Worm (Caenorhabditis elegans) whole organism, L1 larva: ENCODE data around the gene F11C7.6.

Source experiments
- C16A3.4 ChIP-seq: fragments of 150-350 bp; optimal IDR thresholded peaks from 2 replicates; lab custom pipeline; 2014; ENCODE audit warnings: missing biosample characterization, missing genetic modification characterization
- Y116A8C.19 ChIP-seq: sonication (generic microtip); optimal IDR thresholded peaks from 2 replicates; lab custom pipeline; 2016; ENCODE audit warnings: missing compliant biosample characterization, missing genetic modification characterization, borderline replicate concordance
- ama-1 ChIP-seq: fragments of 150-350 bp; optimal IDR thresholded peaks from 2 replicates; lab custom pipeline; 2014
- blmp-1 ChIP-seq: fragments of 150-350 bp; optimal IDR thresholded peaks from 2 replicates; lab custom pipeline; 2014; ENCODE audit warnings: missing biosample characterization, missing genetic modification characterization
- ceh-82 ChIP-seq, 3 experiments: fragments of 150-350 bp in 1 of 3; sonication (generic microtip) in 2 of 3; optimal IDR thresholded peaks; 2 replicates each; lab custom pipeline; 2014 to 2017; ENCODE audit warnings: missing biosample characterization in 3 of 3, missing genetic modification characterization in 3 of 3
- ceh-88 ChIP-seq: fragments of 200-800 bp; sonication (Bioruptor generic); IDR thresholded peaks from 2 replicates; pipeline ENCODE4 v1.3.6; 2022; ENCODE audit warnings: missing genetic modification characterization, missing compliant biosample characterization
- ceh-90 ChIP-seq: sonication (generic microtip); optimal IDR thresholded peaks from 2 replicates; lab custom pipeline; 2016; ENCODE audit warnings: missing genetic modification characterization, missing compliant biosample characterization
- ces-1 ChIP-seq: fragments of 150-350 bp; optimal IDR thresholded peaks from 2 replicates; lab custom pipeline; 2014; ENCODE audit warnings: missing biosample characterization, missing genetic modification reagents, missing genetic modification characterization
- dpl-1 ChIP-seq, 3 experiments: fragments of 150-350 bp in 2 of 3; sonication (generic microtip) in 1 of 3; optimal IDR thresholded peaks; 2 replicates each; lab custom pipeline; 2014 to 2017; ENCODE audit warnings: missing biosample characterization in 3 of 3, missing genetic modification characterization in 3 of 3, missing genetic modification reagents in 3 of 3
- dsc-1 ChIP-seq: sonication (generic microtip); optimal IDR thresholded peaks from 2 replicates; lab custom pipeline; 2016; ENCODE audit warnings: mild to moderate bottlenecking, missing genetic modification characterization, missing compliant biosample characterization
- efl-1 ChIP-seq, 4 experiments: fragments of 150-350 bp; optimal IDR thresholded peaks in 3 of 4; peaks in 1 of 4; 1 replicate in 1 of 4; 2 replicates in 3 of 4; lab custom pipeline; 2014; ENCODE audit warnings: missing biosample characterization in 2 of 4, missing genetic modification characterization in 2 of 4, missing genetic modification reagents in 2 of 4
- egl-13 ChIP-seq: sonication (generic microtip); optimal IDR thresholded peaks from 2 replicates; lab custom pipeline; 2016; ENCODE audit warnings: missing genotype, missing genetic modification reagents, missing genetic modification characterization, missing compliant biosample characterization
- egl-27 ChIP-seq, 2 experiments: fragments of 150-350 bp in 1 of 2; sonication (generic microtip); optimal IDR thresholded peaks; 3 replicates each; lab custom pipeline; 2017 to 2018; ENCODE audit warnings: missing biosample characterization in 2 of 2, missing genetic modification characterization in 2 of 2, missing genetic modification reagents in 2 of 2
- elt-3 ChIP-seq, 6 experiments: fragments of 150-350 bp in 1 of 6; sonication (generic microtip); optimal IDR thresholded peaks; 2 replicates each; lab custom pipeline; 2017 to 2018; ENCODE audit warnings: missing biosample characterization in 6 of 6, missing genetic modification characterization in 6 of 6, inconsistent platforms in 1 of 6
- fkh-4 ChIP-seq: sonication (generic microtip); optimal IDR thresholded peaks from 2 replicates; lab custom pipeline; 2016; ENCODE audit warnings: missing compliant biosample characterization, missing genetic modification characterization, borderline replicate concordance
- grh-1 ChIP-seq: fragments of 200-800 bp; sonication (Bioruptor generic); IDR thresholded peaks from 2 replicates; pipeline ENCODE4 v1.3.6; 2022; ENCODE audit warnings: missing genetic modification reagents, missing genetic modification characterization, missing compliant biosample characterization
- hlh-4 ChIP-seq: sonication (generic microtip); optimal IDR thresholded peaks from 2 replicates; lab custom pipeline; 2016; ENCODE audit warnings: mild to moderate bottlenecking, missing genetic modification characterization, missing compliant biosample characterization
- hpl-2 ChIP-seq: fragments of 150-350 bp; optimal IDR thresholded peaks from 2 replicates; lab custom pipeline; 2014; ENCODE audit warnings: missing biosample characterization, missing genetic modification reagents, missing genetic modification characterization
- irx-1 ChIP-seq: sonication (generic microtip); optimal IDR thresholded peaks from 2 replicates; lab custom pipeline; 2016; ENCODE audit warnings: missing genetic modification characterization, missing compliant biosample characterization
- isw-1 ChIP-seq: fragments of 200-800 bp; sonication (Bioruptor generic); IDR thresholded peaks from 2 replicates; pipeline ENCODE4 v1.3.6; 2022; ENCODE audit warnings: missing genetic modification characterization, missing compliant biosample characterization
- lin-14 ChIP-seq: fragments of 200-800 bp; sonication (Bioruptor generic); optimal IDR thresholded peaks from 2 replicates; lab custom pipeline; 2018; ENCODE audit warnings: mild to moderate bottlenecking, missing genetic modification characterization, moderate library complexity, missing compliant biosample characterization
- lin-15B ChIP-seq: fragments of 150-350 bp; sonication (generic microtip); optimal IDR thresholded peaks from 3 replicates; lab custom pipeline; 2014; ENCODE audit warnings: missing biosample characterization, missing genetic modification characterization
- lin-35 ChIP-seq, 2 experiments: fragments of 150-350 bp; optimal IDR thresholded peaks; 2 replicates each; lab custom pipeline; 2014; ENCODE audit warnings: missing biosample characterization in 2 of 2, missing genetic modification characterization in 2 of 2, missing genetic modification reagents in 2 of 2
- lir-3 ChIP-seq: sonication (generic microtip); optimal IDR thresholded peaks from 2 replicates; lab custom pipeline; 2016; ENCODE audit warnings: mild to moderate bottlenecking, missing genetic modification characterization, moderate library complexity, missing compliant biosample characterization; ENCODE audit not compliant: poor library complexity
- lsy-2 ChIP-seq, 2 experiments: fragments of 150-350 bp; optimal IDR thresholded peaks; 2 replicates each; lab custom pipeline; 2014; ENCODE audit warnings: missing biosample characterization in 2 of 2, missing genetic modification characterization in 2 of 2
- mab-9 ChIP-seq: fragments of 200-800 bp; sonication (Bioruptor generic); IDR thresholded peaks from 2 replicates; pipeline ENCODE4 v1.3.6; 2022; ENCODE audit warnings: missing genetic modification reagents, missing genetic modification characterization, missing compliant biosample characterization
- mdl-1 ChIP-seq, 2 experiments: fragments of 150-350 bp; optimal IDR thresholded peaks; 2 replicates each; lab custom pipeline; 2014 to 2017; ENCODE audit warnings: missing biosample characterization in 2 of 2, missing genetic modification characterization in 2 of 2, inconsistent platforms in 1 of 2
- mep-1 ChIP-seq: fragments of 150-350 bp; optimal IDR thresholded peaks from 2 replicates; lab custom pipeline; 2014; ENCODE audit warnings: missing biosample characterization, missing genetic modification characterization
- nhr-12 ChIP-seq: sonication (generic microtip); optimal IDR thresholded peaks from 2 replicates; lab custom pipeline; 2017; ENCODE audit warnings: missing biosample characterization, missing genetic modification characterization
- nhr-19 ChIP-seq: fragments of 200-800 bp; sonication (Bioruptor generic); conservative IDR thresholded peaks from 2 replicates; pipeline ENCODE4 v1.3.6; 2022; ENCODE audit warnings: missing genetic modification characterization, missing compliant biosample characterization
- nhr-20 ChIP-seq: sonication (generic microtip); optimal IDR thresholded peaks from 2 replicates; lab custom pipeline; 2016; ENCODE audit warnings: mild to moderate bottlenecking, missing genetic modification characterization, missing compliant biosample characterization
- nhr-237 ChIP-seq: fragments of 150-350 bp; optimal IDR thresholded peaks from 2 replicates; lab custom pipeline; 2014; ENCODE audit warnings: missing biosample characterization, missing genetic modification characterization
- nhr-28 ChIP-seq: fragments of 150-350 bp; optimal IDR thresholded peaks from 2 replicates; lab custom pipeline; 2014; ENCODE audit warnings: missing biosample characterization, missing genetic modification characterization
- nhr-47 ChIP-seq: sonication (generic microtip); optimal IDR thresholded peaks from 2 replicates; lab custom pipeline; 2016; ENCODE audit warnings: mild to moderate bottlenecking, missing genetic modification characterization, moderate library complexity, missing compliant biosample characterization
- nhr-71 ChIP-seq: sonication (generic microtip); optimal IDR thresholded peaks from 2 replicates; lab custom pipeline; 2016; ENCODE audit warnings: mild to moderate bottlenecking, missing genetic modification characterization, moderate library complexity, missing compliant biosample characterization
- nhr-77 ChIP-seq: fragments of 150-350 bp; optimal IDR thresholded peaks from 2 replicates; lab custom pipeline; 2014; ENCODE audit warnings: missing biosample characterization, missing genetic modification characterization
- nhr-84 ChIP-seq: sonication (generic microtip); optimal IDR thresholded peaks from 2 replicates; lab custom pipeline; 2017; ENCODE audit warnings: missing biosample characterization, missing genetic modification characterization
- nhr-85 ChIP-seq: sonication (generic microtip); peaks from one replicate; lab custom pipeline; 2016; ENCODE audit warnings: missing genetic modification characterization, inconsistent platforms, missing compliant biosample characterization
- rnt-1 ChIP-seq: sonication (generic microtip); optimal IDR thresholded peaks from 2 replicates; lab custom pipeline; 2016; ENCODE audit warnings: mild to moderate bottlenecking, missing genetic modification characterization, moderate library complexity, missing compliant biosample characterization
- skn-1 ChIP-seq: fragments of 150-350 bp; optimal IDR thresholded peaks from 2 replicates; lab custom pipeline; 2014; ENCODE audit warnings: missing biosample characterization, missing genetic modification characterization
- snpc-4 ChIP-seq: fragments of 150-350 bp; optimal IDR thresholded peaks from 2 replicates; lab custom pipeline; 2014; ENCODE audit warnings: missing biosample characterization, missing genetic modification characterization
- swsn-7 ChIP-seq: sonication (generic microtip); optimal IDR thresholded peaks from 2 replicates; lab custom pipeline; 2016; ENCODE audit warnings: missing genetic modification characterization, missing compliant biosample characterization
- tbx-2 ChIP-seq: sonication (generic microtip); optimal IDR thresholded peaks from 2 replicates; lab custom pipeline; 2016; ENCODE audit warnings: missing genetic modification characterization, missing compliant biosample characterization
- unc-130 ChIP-seq: fragments of 150-350 bp; optimal IDR thresholded peaks from 2 replicates; lab custom pipeline; 2017; ENCODE audit warnings: missing biosample characterization, missing genetic modification characterization, inconsistent platforms
- vab-15 ChIP-seq: sonication (generic microtip); optimal IDR thresholded peaks from 2 replicates; lab custom pipeline; 2017; ENCODE audit warnings: missing genotype, mild to moderate bottlenecking, missing genetic modification characterization, missing compliant biosample characterization
- zag-1 ChIP-seq: fragments of 150-350 bp; optimal IDR thresholded peaks from 2 replicates; lab custom pipeline; 2014; ENCODE audit warnings: missing biosample characterization, missing genetic modification characterization
- ztf-11 ChIP-seq, 2 experiments: sonication (generic microtip); optimal IDR thresholded peaks; 2 replicates each; lab custom pipeline; 2016 to 2017; ENCODE audit warnings: missing genetic modification characterization in 2 of 2, missing biosample characterization in 1 of 2, missing compliant biosample characterization in 1 of 2
- ztf-4 ChIP-seq: fragments of 150-350 bp; optimal IDR thresholded peaks from 2 replicates; lab custom pipeline; 2014; ENCODE audit warnings: missing biosample characterization, missing genetic modification characterization

Gene F11C7.6

DNA sequence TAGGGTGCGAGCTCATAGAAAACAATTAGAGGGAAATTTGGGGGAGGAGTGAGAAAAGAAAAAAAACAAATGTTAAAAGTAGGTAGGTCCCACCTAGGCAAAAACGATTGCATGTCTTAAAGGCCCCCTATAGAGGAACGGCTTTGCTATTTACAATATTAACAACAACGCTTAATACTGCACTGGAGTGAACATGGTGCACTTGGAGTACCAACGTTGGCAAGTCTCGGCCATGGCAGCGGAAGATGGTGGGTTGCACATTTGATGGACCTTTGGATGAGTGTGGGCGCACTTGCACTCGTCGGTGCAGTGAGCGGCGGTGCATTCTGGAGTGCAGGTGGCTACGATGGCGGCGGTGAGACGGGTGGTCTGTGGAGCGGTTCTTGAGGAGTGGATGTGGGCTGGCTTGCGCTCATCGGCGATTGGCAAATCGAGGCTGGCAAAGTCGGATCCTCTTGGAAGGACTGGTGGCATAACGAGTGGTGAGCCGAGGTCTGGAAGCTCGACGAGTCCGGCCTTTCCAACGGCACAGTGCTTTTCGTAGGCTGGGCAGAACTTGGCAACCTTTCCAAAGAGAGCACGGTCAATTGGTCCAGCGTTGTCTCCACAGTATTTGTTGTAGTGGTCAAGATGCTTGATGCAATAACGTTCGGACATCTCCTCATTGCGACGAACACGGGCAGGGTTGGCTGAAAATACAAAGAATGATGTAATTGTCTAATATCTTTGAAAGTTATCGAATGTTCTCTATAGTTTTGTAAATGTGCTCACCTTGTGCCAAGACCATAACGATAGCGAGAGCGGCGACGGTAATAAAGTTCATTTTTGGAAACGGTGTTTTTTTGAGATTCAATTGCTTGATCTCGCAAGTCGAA is 19.5 kb downstream of the F11C7.6 start:
- TF ChIP-seq egl-13 (no peak), elt-3 (tag; optimal IDR thresholded peaks at IDR 0.05; lab: Kevin White, UChicago) (peak in 1 of 6 experiments; percentile 12), mab-9 (GFP tag; lab: Robert Waterston, UW) (no peak), zag-1 (tag; lab: Kevin White, UChicago) (no peak), mep-1 (tag; lab: Kevin White, UChicago) (no peak), ceh-88 (GFP tag; lab: Robert Waterston, UW) (no peak), ztf-4 (tag; lab: Kevin White, UChicago) (peak; percentile 6), Y116A8C.19 (no peak), irx-1 (tag; lab: Kevin White, UChicago) (no peak), efl-1 (optimal IDR thresholded peaks at IDR 0.05; lab: Kevin White, UChicago) (no peak), efl-1 (GFP tag; optimal IDR thresholded peaks at IDR 0.05 in 1 of 2; lab: Kevin White, UChicago) (peak in 1 of 2 experiments; percentile 84), nhr-20 (tag; lab: Kevin White, UChicago) (no peak), fkh-4 (tag; lab: Kevin White, UChicago) (no peak), vab-15 (tag; lab: Kevin White, UChicago) (no peak), ama-1 (lab: Kevin White, UChicago) (peak; percentile 95), ceh-82 (tag; optimal IDR thresholded peaks at IDR 0.05; lab: Kevin White, UChicago) (no peak), dsc-1 (tag; lab: Kevin White, UChicago) (no peak), ceh-90 (tag; lab: Kevin White, UChicago) (no peak), lir-3 (tag; lab: Kevin White, UChicago) (no peak), snpc-4 (tag; lab: Kevin White, UChicago) (no peak), nhr-77 (tag; lab: Kevin White, UChicago) (no peak), ces-1 (GFP tag; lab: Kevin White, UChicago) (no peak), lin-15B (tag; lab: Kevin White, UChicago) (no peak), egl-27 (tag; optimal IDR thresholded peaks at IDR 0.05; lab: Kevin White, UChicago) (no peak), nhr-47 (no peak), nhr-28 (tag; lab: Kevin White, UChicago) (no peak), hlh-4 (tag; lab: Kevin White, UChicago) (no peak), grh-1 (GFP tag; lab: Robert Waterston, UW) (no peak), lin-35 (GFP tag; optimal IDR thresholded peaks at IDR 0.05; lab: Kevin White, UChicago) (no peak), nhr-84 (tag; lab: Kevin White, UChicago) (no peak), swsn-7 (tag; lab: Kevin White, UChicago) (no peak), hpl-2 (GFP tag; lab: Kevin White, UChicago) (peak; percentile 35), rnt-1 (no peak), isw-1 (no peak), mdl-1 (tag; optimal IDR thresholded peaks at IDR 0.05; lab: Kevin White, UChicago) (no peak), unc-130 (tag; lab: Kevin White, UChicago) (no peak)
- TF ChIP-seq, all 84 proteins: peak for 5

DNA sequence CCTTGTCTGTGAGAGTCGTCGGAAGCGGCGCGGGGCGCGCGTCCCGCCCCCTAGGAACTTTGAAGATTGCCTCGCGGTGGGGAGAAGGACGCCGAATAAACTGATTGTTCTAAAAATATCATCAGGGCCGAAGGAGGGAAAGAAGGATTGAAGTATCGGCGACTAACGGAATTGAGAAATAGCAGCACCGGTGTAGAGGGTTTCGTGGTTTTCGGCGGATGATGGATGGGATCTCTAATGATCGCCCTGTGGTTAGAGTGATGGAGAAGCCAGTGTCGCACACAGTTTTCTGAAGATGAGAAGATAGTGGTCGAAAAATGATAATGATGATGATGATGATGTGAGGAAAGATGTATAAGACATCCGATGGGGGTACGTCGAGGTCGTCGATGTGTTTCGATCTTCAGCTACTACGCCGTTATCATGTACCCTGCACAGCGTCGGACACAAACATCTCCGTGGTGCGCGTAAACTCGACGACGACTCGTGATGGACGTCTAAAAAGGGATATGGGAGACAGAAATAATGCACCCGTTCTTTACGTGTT is 20.2 kb downstream of the F11C7.6 start, which contains the start of gene osm-11:
Gene osm-11 (minus strand): TSS at position 51 of the 547 bp plus-strand sequence.
- TF ChIP-seq nhr-19 (GFP tag; lab: Robert Waterston, UW): peak; percentile 49
- peak; percentile 56 for TF ChIP-seq unc-130 (tag; lab: Kevin White, UChicago)
- TF ChIP-seq ztf-11 (tag; optimal IDR thresholded peaks at IDR 0.05; lab: Kevin White, UChicago): no peak
- TF ChIP-seq nhr-12 (tag; lab: Kevin White, UChicago): no peak
- peak; percentile 69 for TF ChIP-seq nhr-20 (tag; lab: Kevin White, UChicago)
- no peak for TF ChIP-seq ceh-82 (tag; optimal IDR thresholded peaks at IDR 0.05; lab: Kevin White, UChicago)
- TF ChIP-seq elt-3 (tag; optimal IDR thresholded peaks at IDR 0.05; lab: Kevin White, UChicago): peak in 5 of 6 experiments; percentile 21 to 65 (median 42)
- TF ChIP-seq blmp-1 (tag; lab: Kevin White, UChicago): peak; percentile 84
- TF ChIP-seq tbx-2 (tag; lab: Kevin White, UChicago): peak; percentile 63
- TF ChIP-seq nhr-85 (tag; lab: Kevin White, UChicago): peak; percentile 98
- TF ChIP-seq C16A3.4 (tag; lab: Kevin White, UChicago): no peak
- TF ChIP-seq mdl-1 (tag; optimal IDR thresholded peaks at IDR 0.05; lab: Kevin White, UChicago): peak in 1 of 2 experiments; percentile 4
- TF ChIP-seq egl-27 (tag; optimal IDR thresholded peaks at IDR 0.05; lab: Kevin White, UChicago): peak in 1 of 2 experiments; percentile 20
- TF ChIP-seq skn-1: peak; percentile 13
- TF ChIP-seq ama-1 (lab: Kevin White, UChicago): no peak
- peak; percentile 46 for TF ChIP-seq grh-1 (GFP tag; lab: Robert Waterston, UW)
- TF ChIP-seq lin-35 (GFP tag; optimal IDR thresholded peaks at IDR 0.05; lab: Kevin White, UChicago): peak in 1 of 2 experiments; percentile 31
- peak; percentile 80 for TF ChIP-seq nhr-71 (tag; lab: Kevin White, UChicago)
- peak in 1 of 3 experiments; percentile 1 for TF ChIP-seq dpl-1 (GFP tag; optimal IDR thresholded peaks at IDR 0.05; lab: Kevin White, UChicago)
- TF ChIP-seq nhr-237 (tag; lab: Kevin White, UChicago): no peak
- TF ChIP-seq lsy-2 (tag; optimal IDR thresholded peaks at IDR 0.05; lab: Kevin White, UChicago): peak in 1 of 2 experiments; percentile 1
- TF ChIP-seq lin-14 (GFP tag; lab: Kevin White, UChicago): peak; percentile 50
